Worm (Caenorhabditis elegans): ENCODE data around the gene scd-2.

scd-2 gene

DNA sequence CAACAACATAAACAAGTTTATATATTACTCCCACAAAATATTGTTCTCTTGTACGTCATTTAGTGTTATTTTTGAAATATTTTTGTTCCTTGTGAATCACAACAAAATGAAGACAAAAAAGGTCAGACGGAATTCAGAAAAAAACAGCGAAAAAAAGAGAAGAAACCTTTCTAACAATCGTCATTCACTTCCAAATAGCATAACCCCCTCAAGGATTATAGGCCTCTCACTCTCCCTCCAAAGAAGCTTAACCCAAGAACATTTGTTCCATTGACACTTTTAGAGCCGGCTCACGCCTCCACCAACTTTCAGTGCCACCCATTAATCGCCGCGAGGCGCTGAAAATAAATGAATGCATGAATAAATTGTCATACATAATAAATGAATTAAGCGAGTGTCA is 26.5 kb downstream of the scd-2 start:
- TF ChIP-seq alr-1 (tag; optimal IDR thresholded peaks at IDR 0.05; ENCODE audit: borderline replicate concordance) (no peak), dsc-1 (tag; optimal IDR thresholded peaks at IDR 0.05) (no peak), skn-1 (tag; optimal IDR thresholded peaks at IDR 0.05) (no peak), nhr-12 (tag; optimal IDR thresholded peaks at IDR 0.05) (no peak)

DNA sequence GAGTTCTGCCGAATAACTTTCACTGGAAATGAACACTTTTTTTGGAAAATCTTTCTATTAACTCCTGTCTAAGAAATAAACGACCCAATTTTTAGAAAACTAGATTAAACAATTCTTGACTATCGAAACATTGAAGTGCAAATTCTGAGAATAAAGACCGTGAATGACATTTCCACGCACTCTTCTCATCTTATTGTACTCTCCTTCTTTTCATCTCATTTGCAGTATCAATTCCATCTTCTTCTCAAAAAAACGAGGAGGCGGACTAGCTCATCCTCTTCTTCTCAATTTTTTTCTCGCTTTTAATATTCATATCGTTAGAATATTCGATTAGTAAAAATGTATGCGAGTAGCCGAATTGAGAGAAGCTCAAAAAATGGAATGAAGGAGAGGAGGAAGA is 28.6 kb downstream of the scd-2 start:
- TF ChIP-seq lin-35 (GFP tag; optimal IDR thresholded peaks at IDR 0.05) (no peak), nhr-47 (tag; optimal IDR thresholded peaks at IDR 0.05) (peak; percentile 56), xbp-1 (tag; optimal IDR thresholded peaks at IDR 0.05) (peak; percentile 8), mab-9 (GFP tag; IDR thresholded peaks at IDR 0.05) (no peak), pax-3 (tag; optimal IDR thresholded peaks at IDR 0.05) (peak; percentile 30), aly-2 (tag; optimal IDR thresholded peaks at IDR 0.05) (no peak), tlp-1 (tag; optimal IDR thresholded peaks at IDR 0.05) (no peak), lsy-2 (tag; optimal IDR thresholded peaks at IDR 0.05) (peak; percentile 13 to 24), unc-98 (GFP tag; IDR thresholded peaks at IDR 0.05) (no peak), unc-86 (tag; optimal IDR thresholded peaks at IDR 0.05) (peak; percentile 58), fkh-10 (GFP tag; optimal IDR thresholded peaks at IDR 0.05) (peak; percentile 14), swsn-7 (tag; optimal IDR thresholded peaks at IDR 0.05) (peak; percentile 8), nhr-11 (tag; optimal IDR thresholded peaks at IDR 0.05) (no peak), lin-15B (tag; optimal IDR thresholded peaks at IDR 0.05) (no peak), nhr-90 (tag; optimal IDR thresholded peaks at IDR 0.05; ENCODE audit: poor library complexity) (no peak), ceh-88 (GFP tag; IDR thresholded peaks at IDR 0.05) (no peak), lin-14 (GFP tag; optimal IDR thresholded peaks at IDR 0.05) (peak; percentile 74), fkh-8 (tag; optimal IDR thresholded peaks at IDR 0.05) (peak; percentile 28), ceh-63 (GFP tag; optimal IDR thresholded peaks at IDR 0.05) (no peak), irx-1 (tag; optimal IDR thresholded peaks at IDR 0.05) (no peak), lir-3 (tag; optimal IDR thresholded peaks at IDR 0.05; ENCODE audit: poor library complexity) (no peak), sox-4 (tag; optimal IDR thresholded peaks at IDR 0.05) (peak; percentile 41), nhr-71 (tag; optimal IDR thresholded peaks at IDR 0.05) (peak; percentile 71), dsc-1 (tag; optimal IDR thresholded peaks at IDR 0.05) (peak; percentile 91), lin-13 (GFP tag; optimal IDR thresholded peaks at IDR 0.05) (no peak), mep-1 (tag; optimal IDR thresholded peaks at IDR 0.05) (no peak)

DNA sequence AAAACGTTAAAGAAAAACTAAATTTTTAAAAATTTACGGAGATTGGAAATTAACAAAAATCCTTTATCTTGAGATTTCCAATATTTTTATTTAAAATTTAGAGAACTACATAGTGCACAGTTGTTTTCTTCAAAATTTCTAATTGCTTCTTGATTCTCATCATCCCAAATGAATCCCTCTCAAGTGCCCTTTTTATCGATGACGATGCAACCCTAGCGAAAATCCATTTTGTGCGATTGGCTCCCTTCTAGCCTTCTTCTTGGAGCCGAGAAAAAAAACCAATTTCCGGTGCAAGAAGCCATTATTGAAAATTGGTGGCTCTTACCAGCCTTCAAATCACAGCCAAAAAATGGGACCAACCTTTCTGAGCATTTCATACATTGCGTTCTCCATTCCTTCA is 29.5 kb downstream of the scd-2 start:
- TF ChIP-seq unc-30 (tag; optimal IDR thresholded peaks at IDR 0.05) = no peak
- TF ChIP-seq lin-14 (GFP tag; optimal IDR thresholded peaks at IDR 0.05) = peak; percentile 9
- TF ChIP-seq mep-1 (tag; optimal IDR thresholded peaks at IDR 0.05) = no peak
- TF ChIP-seq rnt-1 (tag; optimal IDR thresholded peaks at IDR 0.05) = no peak
- peak; percentile 2 for TF ChIP-seq dsc-1 (tag; optimal IDR thresholded peaks at IDR 0.05)

DNA sequence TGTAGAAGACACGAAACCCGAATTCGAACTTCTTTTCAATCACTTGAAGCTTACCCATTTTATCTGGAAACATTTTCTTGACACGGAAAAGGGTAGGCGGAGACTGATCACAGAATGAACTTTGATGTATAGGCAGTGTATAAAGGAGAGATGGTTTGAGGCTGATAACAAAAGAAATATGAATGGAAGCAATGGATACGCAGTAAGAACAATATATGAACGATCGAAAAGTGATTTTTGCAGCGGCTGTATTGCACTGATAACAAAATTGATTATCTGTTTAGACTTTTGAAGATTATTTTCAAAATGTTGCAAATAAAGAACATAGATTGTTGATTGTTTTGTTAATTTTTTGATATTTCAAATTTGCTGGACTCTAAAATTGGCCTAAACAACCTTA is 32.7 kb downstream of the scd-2 start, which contains the start of gene pmp-5:
pmp-5 (minus strand) TSS at position 63 of the 400 bp plus-strand sequence.
- TF ChIP-seq lin-13 (GFP tag; optimal IDR thresholded peaks at IDR 0.05) (no peak), lin-14 (GFP tag; optimal IDR thresholded peaks at IDR 0.05) (no peak), C04F5.9 (tag; optimal IDR thresholded peaks at IDR 0.05) (no peak), nhr-28 (tag; optimal IDR thresholded peaks at IDR 0.05) (no peak), elt-3 (tag; optimal IDR thresholded peaks at IDR 0.05) (peak in 1 of 6 experiments; percentile 37), ceh-82 (tag; optimal IDR thresholded peaks at IDR 0.05) (no peak), unc-130 (tag; optimal IDR thresholded peaks at IDR 0.05) (no peak), ztf-4 (tag; optimal IDR thresholded peaks at IDR 0.05) (no peak), nhr-90 (tag; optimal IDR thresholded peaks at IDR 0.05; ENCODE audit: poor library complexity) (no peak), fkh-10 (GFP tag; optimal IDR thresholded peaks at IDR 0.05) (no peak), nhr-77 (tag; optimal IDR thresholded peaks at IDR 0.05) (no peak), elt-2 (tag; optimal IDR thresholded peaks at IDR 0.05) (peak; percentile 83), nhr-20 (tag; optimal IDR thresholded peaks at IDR 0.05) (peak; percentile 20), efl-3 (GFP tag; optimal IDR thresholded peaks at IDR 0.05) (no peak), C16A3.4 (tag; optimal IDR thresholded peaks at IDR 0.05) (no peak)

Measured in whole organism, L1 larva.